Worm (Caenorhabditis elegans) whole organism, young adult: Measurements from ENCODE around the gene cdf-1.

Source experiments
- B0336.3 ChIP-seq: fragments of 200-800 bp; sonication (Bioruptor generic); IDR thresholded peaks from 2 replicates; pipeline ENCODE4 v1.3.6; 2022; ENCODE audit warnings: missing genetic modification characterization, missing compliant biosample characterization
- C06A6.2 ChIP-seq: fragments of 200-800 bp; sonication (Bioruptor generic); conservative IDR thresholded peaks from 2 replicates; pipeline ENCODE4 v1.3.6; 2022; ENCODE audit warnings: missing genetic modification characterization, missing compliant biosample characterization
- F10E7.11 ChIP-seq: sonication (generic microtip); optimal IDR thresholded peaks from 2 replicates; lab custom pipeline; 2017; ENCODE audit warnings: mild to moderate bottlenecking, missing genetic modification characterization, moderate library complexity, missing compliant biosample characterization
- F23B12.7 ChIP-seq: sonication (generic microtip); optimal IDR thresholded peaks from 2 replicates; lab custom pipeline; 2017; ENCODE audit warnings: missing genetic modification characterization, mild to moderate bottlenecking, missing compliant biosample characterization, antibody characterized with exemption, moderate library complexity; ENCODE audit not compliant: insufficient read depth
- F37B4.10 ChIP-seq: fragments of 200-800 bp; sonication (Bioruptor generic); IDR thresholded peaks from 2 replicates; pipeline ENCODE4 v1.3.6; 2022; ENCODE audit warnings: missing genetic modification characterization, missing compliant biosample characterization
- K11D2.4 ChIP-seq: fragments of 200-800 bp; sonication (Bioruptor generic); IDR thresholded peaks from 2 replicates; pipeline ENCODE4 v1.3.6; 2022; ENCODE audit warnings: missing genetic modification reagents, missing genetic modification characterization, missing compliant biosample characterization
- T07F8.4 ChIP-seq: sonication (generic microtip); optimal IDR thresholded peaks from 2 replicates; lab custom pipeline; 2016; ENCODE audit warnings: mild to moderate bottlenecking, missing genetic modification characterization, moderate library complexity, missing compliant biosample characterization
- Y53G8AR.9 ChIP-seq: fragments of 200-800 bp; sonication (Bioruptor generic); conservative IDR thresholded peaks from 2 replicates; pipeline ENCODE4 v1.3.6; 2022; ENCODE audit warnings: missing genetic modification reagents, missing genetic modification characterization, missing compliant biosample characterization
- Y79H2A.3 ChIP-seq: fragments of 200-800 bp; sonication (Bioruptor generic); conservative IDR thresholded peaks from 2 replicates; pipeline ENCODE4 v1.3.6; 2022; ENCODE audit warnings: missing genetic modification reagents, missing genetic modification characterization, missing compliant biosample characterization
- ama-1 ChIP-seq, 3 experiments: fragments of 150-350 bp in 1 of 3; sonication (generic microtip) in 2 of 3; optimal IDR thresholded peaks; 2 replicates each; lab custom pipeline; 2014 to 2018; ENCODE audit warnings: missing biosample characterization in 2 of 3, missing genetic modification characterization in 2 of 3, missing genetic modification reagents in 2 of 3
- atf-7 ChIP-seq: sonication (generic microtip); optimal IDR thresholded peaks from 2 replicates; lab custom pipeline; 2017; ENCODE audit warnings: mild to moderate bottlenecking, missing genetic modification characterization, missing compliant biosample characterization
- attf-3 ChIP-seq: fragments of 200-800 bp; sonication (Bioruptor generic); conservative IDR thresholded peaks from 2 replicates; pipeline ENCODE4 v1.3.6; 2022; ENCODE audit warnings: missing genetic modification reagents, missing genetic modification characterization, missing compliant biosample characterization
- bed-2 ChIP-seq: fragments of 200-800 bp; sonication (Bioruptor generic); IDR thresholded peaks from 2 replicates; pipeline ENCODE4 v1.3.6; 2022; ENCODE audit warnings: missing genetic modification reagents, missing genetic modification characterization, missing compliant biosample characterization
- cebp-1 ChIP-seq, 2 experiments: fragments of 200-800 bp in 1 of 2; sonication (Bioruptor generic) in 1 of 2; sonication (generic microtip) in 1 of 2; IDR thresholded peaks in 1 of 2; optimal IDR thresholded peaks in 1 of 2; 2 replicates each; pipeline versions ENCODE4 v1.3.6 to Lab custom; 2017 to 2022; ENCODE audit warnings: missing compliant biosample characterization in 2 of 2, missing genetic modification characterization in 2 of 2, mild to moderate bottlenecking in 1 of 2, missing genetic modification reagents in 1 of 2, moderate library complexity in 1 of 2
- ceh-27 ChIP-seq: fragments of 200-800 bp; sonication (Bioruptor generic); optimal IDR thresholded peaks from 2 replicates; lab custom pipeline; 2018; ENCODE audit warnings: mild to moderate bottlenecking, missing genetic modification characterization, moderate library complexity, missing compliant biosample characterization
- ceh-40 ChIP-seq: fragments of 200-800 bp; sonication (Bioruptor generic); IDR thresholded peaks from 2 replicates; pipeline ENCODE4 v1.3.6; 2022; ENCODE audit warnings: missing genetic modification characterization, missing compliant biosample characterization
- ceh-58 ChIP-seq: fragments of 200-800 bp; sonication (Bioruptor generic); IDR thresholded peaks from 2 replicates; pipeline ENCODE4 v1.3.6; 2022; ENCODE audit warnings: missing genetic modification characterization, missing compliant biosample characterization
- dox-1 ChIP-seq: fragments of 200-800 bp; sonication (Bioruptor generic); IDR thresholded peaks from 2 replicates; pipeline ENCODE4 v1.3.6; 2022; ENCODE audit warnings: missing genetic modification reagents, missing genetic modification characterization, missing compliant biosample characterization
- hlh-12 ChIP-seq: sonication (generic microtip); optimal IDR thresholded peaks from 2 replicates; lab custom pipeline; 2016; ENCODE audit warnings: missing genetic modification characterization, missing compliant biosample characterization
- hrde-1 ChIP-seq: sonication (generic microtip); optimal IDR thresholded peaks from 2 replicates; lab custom pipeline; 2016; ENCODE audit warnings: missing genetic modification characterization, mild to moderate bottlenecking, missing compliant biosample characterization, moderate library complexity, missing genotype, missing genetic modification reagents, borderline replicate concordance
- hsf-1 ChIP-seq: fragments of 200-800 bp; sonication (Bioruptor generic); IDR thresholded peaks from 2 replicates; pipeline ENCODE4 v1.3.6; 2022; ENCODE audit warnings: missing genetic modification reagents, missing genetic modification characterization, missing compliant biosample characterization
- madf-10 ChIP-seq: sonication (generic microtip); optimal IDR thresholded peaks from 2 replicates; lab custom pipeline; 2016; ENCODE audit warnings: mild to moderate bottlenecking, missing genetic modification characterization, missing compliant biosample characterization
- madf-8 ChIP-seq: fragments of 200-800 bp; sonication (Bioruptor generic); conservative IDR thresholded peaks from 2 replicates; pipeline ENCODE4 v1.3.6; 2022; ENCODE audit warnings: missing genetic modification reagents, missing genetic modification characterization, missing compliant biosample characterization
- mes-4 ChIP-seq: sonication (generic microtip); optimal IDR thresholded peaks from 2 replicates; lab custom pipeline; 2016; ENCODE audit warnings: missing genotype, missing genetic modification characterization, missing compliant biosample characterization
- nfya-1 ChIP-seq: sonication (generic microtip); optimal IDR thresholded peaks from 2 replicates; lab custom pipeline; 2017; ENCODE audit warnings: antibody characterized with exemption, missing compliant biosample characterization, missing genetic modification characterization, borderline replicate concordance; ENCODE audit not compliant: insufficient read depth
- nfya-2 ChIP-seq: fragments of 200-800 bp; sonication (Bioruptor generic); IDR thresholded peaks from 2 replicates; pipeline ENCODE4 v1.3.6; 2022; ENCODE audit warnings: missing genetic modification reagents, missing genetic modification characterization, missing compliant biosample characterization
- nhr-80 ChIP-seq: sonication (generic microtip); optimal IDR thresholded peaks from 2 replicates; lab custom pipeline; 2016; ENCODE audit warnings: missing genetic modification characterization, missing compliant biosample characterization
- nhr-90 ChIP-seq: sonication (generic microtip); optimal IDR thresholded peaks from 2 replicates; lab custom pipeline; 2016; ENCODE audit warnings: missing genotype, mild to moderate bottlenecking, missing genetic modification characterization, missing compliant biosample characterization
- pbrm-1 ChIP-seq: fragments of 200-800 bp; sonication (Bioruptor generic); IDR thresholded peaks from 2 replicates; pipeline ENCODE4 v1.3.6; 2022; ENCODE audit warnings: missing genetic modification reagents, missing genetic modification characterization, missing compliant biosample characterization
- repo-1 ChIP-seq: sonication (generic microtip); optimal IDR thresholded peaks from 2 replicates; lab custom pipeline; 2017; ENCODE audit warnings: mild to moderate bottlenecking, missing genetic modification characterization, missing compliant biosample characterization
- snpc-1.1 ChIP-seq: sonication (generic microtip); optimal IDR thresholded peaks from 2 replicates; lab custom pipeline; 2017; ENCODE audit warnings: missing genetic modification characterization, mild to moderate bottlenecking, missing compliant biosample characterization, antibody characterized with exemption, moderate library complexity, missing genotype, missing genetic modification reagents; ENCODE audit not compliant: insufficient read depth
- sptf-2 ChIP-seq: fragments of 200-800 bp; sonication (Bioruptor generic); optimal IDR thresholded peaks from 2 replicates; lab custom pipeline; 2018; ENCODE audit warnings: mild to moderate bottlenecking, missing genetic modification characterization, missing compliant biosample characterization
- tlf-1 ChIP-seq: fragments of 200-800 bp; sonication (Bioruptor generic); optimal IDR thresholded peaks from 2 replicates; lab custom pipeline; 2018; ENCODE audit warnings: mild to moderate bottlenecking, missing genetic modification characterization, missing compliant biosample characterization
- unc-62 ChIP-seq: fragments of 150-350 bp; optimal IDR thresholded peaks from 2 replicates; lab custom pipeline; 2014; ENCODE audit warnings: missing biosample characterization, missing genetic modification reagents, missing genetic modification characterization
- zfh-2 ChIP-seq: fragments of 200-800 bp; sonication (Bioruptor generic); conservative IDR thresholded peaks from 2 replicates; pipeline ENCODE4 v1.3.6; 2022; ENCODE audit warnings: missing genetic modification reagents, missing genetic modification characterization, missing compliant biosample characterization
- ztf-18 ChIP-seq: sonication (generic microtip); optimal IDR thresholded peaks from 2 replicates; lab custom pipeline; 2016; ENCODE audit warnings: missing genotype, mild to moderate bottlenecking, missing genetic modification characterization, missing compliant biosample characterization
- ztf-6 ChIP-seq: fragments of 200-800 bp; sonication (Bioruptor generic); IDR thresholded peaks from 2 replicates; pipeline ENCODE4 v1.3.6; 2022; ENCODE audit warnings: missing genetic modification reagents, missing genetic modification characterization, missing compliant biosample characterization

Gene cdf-1

DNA sequence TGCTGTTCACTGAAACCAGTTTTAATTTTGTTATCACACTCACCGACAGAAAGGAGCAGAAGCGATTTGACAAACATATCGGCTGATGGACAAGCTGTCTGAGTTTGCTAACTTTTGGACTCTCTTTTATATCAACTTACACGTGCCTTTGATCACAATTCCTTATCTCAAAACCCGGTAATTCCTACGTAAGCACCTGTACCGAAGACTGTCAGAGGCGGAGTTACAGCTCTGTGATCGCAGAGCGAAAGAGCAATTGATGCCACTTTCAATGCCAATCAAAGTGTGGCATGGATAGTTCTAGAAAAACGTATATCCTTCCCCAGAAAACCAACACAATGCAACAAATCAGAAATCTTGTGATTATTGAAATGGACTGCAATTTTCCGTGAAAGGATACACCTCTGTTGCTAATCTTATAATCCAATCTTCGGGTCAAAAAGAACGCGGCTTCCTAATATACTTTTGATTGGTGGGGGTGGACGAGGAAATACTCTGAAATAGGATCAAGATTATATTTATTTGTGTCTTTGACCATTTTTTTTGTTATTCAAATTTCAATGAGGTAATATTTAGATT lies 31.8 kb upstream of the cdf-1 start, which contains the start of gene ilys-5 (continued):
- TF ChIP-seq ztf-18 (tag; lab: Kevin White, UChicago) (no peak), bed-2 (no peak), nfya-1 (tag; lab: Kevin White, UChicago) (no peak), madf-10 (tag; lab: Kevin White, UChicago) (peak; percentile 26), dox-1 (GFP tag; lab: Robert Waterston, UW) (0 out of 2 replicates have a peak, but pooled peaks have one; percentile 12), snpc-1.1 (no peak), madf-8 (no peak), atf-7 (tag; lab: Kevin White, UChicago) (no peak), F10E7.11 (no peak), ztf-6 (GFP tag; lab: Robert Waterston, UW) (no peak), ceh-40 (GFP tag; lab: Robert Waterston, UW) (no peak), pbrm-1 (GFP tag; lab: Robert Waterston, UW) (no peak)

DNA sequence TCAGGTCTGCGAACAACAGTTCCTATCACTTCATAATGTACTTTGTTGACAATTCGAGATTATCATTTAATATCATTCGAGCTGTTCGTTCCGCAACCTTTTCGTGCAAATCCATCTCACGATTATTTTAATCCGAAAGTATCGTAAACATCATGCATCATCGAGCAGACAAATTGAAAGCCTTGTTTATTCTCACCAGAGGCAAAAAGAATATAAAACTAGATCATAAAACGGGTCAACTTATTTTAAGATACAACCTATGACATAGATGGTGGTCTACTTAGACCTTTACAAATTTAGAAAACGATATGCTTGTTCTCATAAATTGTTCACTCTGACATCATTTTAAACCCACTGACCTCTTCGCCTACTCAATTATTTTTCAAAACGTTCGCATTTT lies 28.1 kb upstream of the cdf-1 start:
- TF ChIP-seq nfya-2 (GFP tag; lab: Robert Waterston, UW) (no peak), C06A6.2 (GFP tag; lab: Robert Waterston, UW) (no peak), attf-3 (GFP tag; lab: Robert Waterston, UW) (no peak), nhr-80 (tag; lab: Kevin White, UChicago) (peak; percentile 41), tlf-1 (GFP tag; lab: Kevin White, UChicago) (peak; percentile 56), unc-62 (GFP tag; lab: Kevin White, UChicago) (no peak), F37B4.10 (GFP tag; lab: Robert Waterston, UW) (no peak), ceh-27 (no peak), hlh-12 (tag; lab: Kevin White, UChicago) (no peak), sptf-2 (GFP tag; lab: Kevin White, UChicago) (no peak), Y79H2A.3 (GFP tag; lab: Robert Waterston, UW) (no peak), ztf-6 (GFP tag; lab: Robert Waterston, UW) (no peak), hrde-1 (tag; lab: Kevin White, UChicago) (no peak), cebp-1 (GFP tag; IDR thresholded peaks at IDR 0.05; lab: Robert Waterston, UW) (no peak), cebp-1 (tag; optimal IDR thresholded peaks at IDR 0.05; lab: Kevin White, UChicago) (peak; percentile 2), zfh-2 (GFP tag; lab: Robert Waterston, UW) (no peak), Y53G8AR.9 (GFP tag; lab: Robert Waterston, UW) (peak; percentile 86), B0336.3 (GFP tag; lab: Robert Waterston, UW) (0 out of 2 replicates have a peak, but pooled peaks have one; percentile 35), K11D2.4 (no peak), pbrm-1 (GFP tag; lab: Robert Waterston, UW) (0 out of 2 replicates have a peak, but pooled peaks have one; percentile 12), hsf-1 (GFP tag; lab: Robert Waterston, UW) (no peak), F23B12.7 (tag; lab: Kevin White, UChicago) (no peak), madf-10 (tag; lab: Kevin White, UChicago) (peak; percentile 78), ceh-58 (GFP tag; lab: Robert Waterston, UW) (no peak), repo-1 (tag; lab: Kevin White, UChicago) (peak; percentile 47), mes-4 (no peak), ama-1 (optimal IDR thresholded peaks at IDR 0.05; lab: Kevin White, UChicago) (no peak), ama-1 (GFP tag; optimal IDR thresholded peaks at IDR 0.05; lab: Kevin White, UChicago) (no peak), bed-2 (no peak), atf-7 (tag; lab: Kevin White, UChicago) (peak; percentile 39), T07F8.4 (tag; lab: Kevin White, UChicago) (no peak), nhr-90 (tag; lab: Kevin White, UChicago) (peak; percentile 48)
